Fruit fly (Drosophila melanogaster) whole organism, embryonic: ENCODE data around the gene Sec61alpha.
A peak's percentile ranks its signal among the peaks of the same experiment; 100 is the strongest.

Experiments used
- Abd-B ChIP-seq: fragments of 200-800 bp; sonication (Bioruptor generic); optimal IDR thresholded peaks from 2 replicates; lab custom pipeline; 2018; ENCODE audit warnings: missing biosample characterization, mild to moderate bottlenecking, missing genetic modification characterization, moderate library complexity
- Adf1 ChIP-seq: fragments of 200-800 bp; sonication (Bioruptor generic); IDR thresholded peaks from 2 replicates; pipeline ENCODE4 v1.3.6; 2022; ENCODE audit warnings: missing biosample characterization, missing genetic modification characterization
- Aef1 ChIP-seq: fragments of 200-800 bp; sonication (Bioruptor generic); IDR thresholded peaks from 3 replicates; pipeline ENCODE4 v1.3.6; 2022; ENCODE audit warnings: missing biosample characterization, missing genetic modification characterization
- B-H2 ChIP-seq: fragments of 200-800 bp; sonication (Bioruptor generic); optimal IDR thresholded peaks from 2 replicates; lab custom pipeline; 2018; ENCODE audit warnings: missing biosample characterization, mild to moderate bottlenecking, missing genetic modification characterization
- BEAF-32 ChIP-seq: fragments of 200-800 bp; sonication (Bioruptor generic); optimal IDR thresholded peaks from 3 replicates; lab custom pipeline; 2017; ENCODE audit warnings: missing biosample characterization, missing genetic modification characterization, mild to moderate bottlenecking, moderate library complexity, missing genetic modification reagents
- CG1024 ChIP-seq: fragments of 200-800 bp; sonication (Bioruptor generic); IDR thresholded peaks from 2 replicates; pipeline ENCODE4 v1.3.6; 2022; ENCODE audit warnings: missing biosample characterization, missing genetic modification characterization
- CG10543 ChIP-seq: fragments of 200-800 bp; sonication (Bioruptor generic); optimal IDR thresholded peaks from 3 replicates; lab custom pipeline; 2017; ENCODE audit warnings: missing biosample characterization, mild to moderate bottlenecking, missing genetic modification characterization, moderate library complexity
- CG10959 ChIP-seq: fragments of 200-800 bp; sonication (Bioruptor generic); IDR thresholded peaks from 2 replicates; pipeline ENCODE4 v1.3.6; 2022; ENCODE audit warnings: missing biosample characterization, missing genetic modification characterization
- CG10979 ChIP-seq: fragments of 200-800 bp; sonication (Bioruptor generic); optimal IDR thresholded peaks from 2 replicates; lab custom pipeline; 2018; ENCODE audit warnings: missing biosample characterization, mild to moderate bottlenecking, missing genetic modification characterization, moderate library complexity
- CG13296 ChIP-seq: fragments of 200-800 bp; sonication (Bioruptor generic); optimal IDR thresholded peaks from 3 replicates; lab custom pipeline; 2018; ENCODE audit warnings: missing biosample characterization, mild to moderate bottlenecking, missing genetic modification characterization
- CG14441 ChIP-seq: fragments of 200-800 bp; sonication (Bioruptor generic); IDR thresholded peaks from 2 replicates; pipeline ENCODE4 v1.3.6; 2022; ENCODE audit warnings: missing biosample characterization, missing genetic modification characterization
- CG14710 ChIP-seq: fragments of 200-800 bp; sonication (Bioruptor generic); optimal IDR thresholded peaks from 3 replicates; lab custom pipeline; 2019; ENCODE audit warnings: missing biosample characterization, mild to moderate bottlenecking, missing genetic modification characterization, moderate library complexity
- CG1529 ChIP-seq: fragments of 200-800 bp; sonication (Bioruptor generic); optimal IDR thresholded peaks from 3 replicates; lab custom pipeline; 2018; ENCODE audit warnings: missing biosample characterization, missing genetic modification characterization
- CG16863 ChIP-seq: fragments of 200-800 bp; sonication (Bioruptor generic); optimal IDR thresholded peaks from 3 replicates; lab custom pipeline; 2016; ENCODE audit warnings: missing biosample characterization, missing genetic modification characterization
- CG1792 ChIP-seq: fragments of 200-800 bp; sonication (Bioruptor generic); optimal IDR thresholded peaks from 2 replicates; lab custom pipeline; 2016; ENCODE audit warnings: missing biosample characterization, missing genetic modification characterization
- CG34376 ChIP-seq: fragments of 200-800 bp; sonication (Bioruptor generic); optimal IDR thresholded peaks from 2 replicates; lab custom pipeline; 2018; ENCODE audit warnings: missing biosample characterization, mild to moderate bottlenecking, missing genetic modification characterization
- CG3995 ChIP-seq: fragments of 200-800 bp; sonication (Bioruptor generic); optimal IDR thresholded peaks from 3 replicates; lab custom pipeline; 2016; ENCODE audit warnings: missing biosample characterization, missing genetic modification characterization
- CG4730 ChIP-seq: fragments of 200-800 bp; sonication (Bioruptor generic); IDR thresholded peaks from 2 replicates; pipeline ENCODE4 v1.3.6; 2022; ENCODE audit warnings: missing biosample characterization, missing genetic modification characterization
- CG6254 ChIP-seq: fragments of 200-800 bp; sonication (Bioruptor generic); optimal IDR thresholded peaks from 3 replicates; lab custom pipeline; 2017; ENCODE audit warnings: mild to moderate bottlenecking, missing biosample characterization, missing genetic modification reagents, missing genetic modification characterization
- CG6854 ChIP-seq: fragments of 200-800 bp; sonication (Bioruptor generic); optimal IDR thresholded peaks from 3 replicates; lab custom pipeline; 2017; ENCODE audit warnings: missing biosample characterization, mild to moderate bottlenecking, missing genetic modification characterization
- CG8290 ChIP-seq, 3 experiments: fragments of 200-800 bp; sonication (Bioruptor generic); optimal IDR thresholded peaks; 2 replicates each; lab custom pipeline; 2016 to 2019; ENCODE audit warnings: missing biosample characterization in 3 of 3, missing genetic modification characterization in 3 of 3, mild to moderate bottlenecking in 2 of 3, moderate library complexity in 1 of 3
- CG8478 ChIP-seq: fragments of >200 bp; optimal IDR thresholded peaks from 2 replicates; lab custom pipeline; 2018
- Dfd ChIP-seq, 2 experiments: fragments of >200 bp; optimal IDR thresholded peaks; 2 replicates each; lab custom pipeline; 2017; ENCODE audit warnings: missing biosample characterization in 2 of 2, missing genetic modification characterization in 2 of 2
- Hmr ChIP-seq: fragments of 200-800 bp; sonication (Bioruptor generic); optimal IDR thresholded peaks from 3 replicates; lab custom pipeline; 2017; ENCODE audit warnings: mild to moderate bottlenecking, missing biosample characterization, missing genetic modification reagents, missing genetic modification characterization
- Mes4 ChIP-seq: fragments of 200-800 bp; sonication (Bioruptor generic); optimal IDR thresholded peaks from 2 replicates; lab custom pipeline; 2016; ENCODE audit warnings: missing biosample characterization, missing genetic modification characterization
- NK7.1 ChIP-seq: fragments of 200-800 bp; sonication (Bioruptor generic); optimal IDR thresholded peaks from 3 replicates; lab custom pipeline; 2016; ENCODE audit warnings: missing biosample characterization, missing genetic modification characterization
- Oaz ChIP-seq: fragments of 200-800 bp; sonication (Bioruptor generic); IDR thresholded peaks from 2 replicates; pipeline ENCODE4 v1.3.6; 2022; ENCODE audit warnings: missing biosample characterization, missing genetic modification characterization
- Ssrp ChIP-seq: fragments of 200-800 bp; sonication (Bioruptor generic); optimal IDR thresholded peaks from 2 replicates; lab custom pipeline; 2018; ENCODE audit warnings: missing biosample characterization, mild to moderate bottlenecking, missing genetic modification characterization, moderate library complexity
- Taf1 ChIP-seq: fragments of 200-800 bp; sonication (Bioruptor generic); IDR thresholded peaks from 2 replicates; pipeline ENCODE4 v1.3.6; 2022; ENCODE audit warnings: missing biosample characterization, missing genetic modification characterization
- bbx ChIP-seq: fragments of 200-800 bp; sonication (Bioruptor generic); IDR thresholded peaks from 2 replicates; pipeline ENCODE4 v1.3.6; 2022; ENCODE audit warnings: missing biosample characterization, missing genetic modification characterization; ENCODE audit not compliant: partially characterized antibody
- cg ChIP-seq: fragments of 200-800 bp; sonication (Bioruptor generic); optimal IDR thresholded peaks from 3 replicates; lab custom pipeline; 2019; ENCODE audit warnings: missing biosample characterization, mild to moderate bottlenecking, missing genetic modification characterization, moderate library complexity
- crc ChIP-seq: fragments of 200-800 bp; sonication (Bioruptor generic); optimal IDR thresholded peaks from 2 replicates; lab custom pipeline; 2016; ENCODE audit warnings: missing biosample characterization, missing genetic modification characterization
- exex ChIP-seq: fragments of 200-800 bp; sonication (Bioruptor generic); optimal IDR thresholded peaks from 4 replicates; lab custom pipeline; 2018; ENCODE audit warnings: missing biosample characterization, mild to moderate bottlenecking, missing genetic modification characterization, moderate library complexity
- fd3F ChIP-seq: fragments of 200-800 bp; sonication (Bioruptor generic); optimal IDR thresholded peaks from 2 replicates; lab custom pipeline; 2018; ENCODE audit warnings: missing biosample characterization, mild to moderate bottlenecking, missing genetic modification characterization, moderate library complexity
- fru ChIP-seq: fragments of >200 bp; optimal IDR thresholded peaks from 2 replicates; lab custom pipeline; 2017
- gcm ChIP-seq: fragments of 200-800 bp; sonication (Bioruptor generic); optimal IDR thresholded peaks from 2 replicates; lab custom pipeline; 2019; ENCODE audit warnings: missing biosample characterization, mild to moderate bottlenecking, missing genetic modification characterization, moderate library complexity
- gfzf ChIP-seq: fragments of 200-800 bp; sonication (Bioruptor generic); optimal IDR thresholded peaks from 2 replicates; lab custom pipeline; 2016; ENCODE audit warnings: missing biosample characterization, mild to moderate bottlenecking, missing genetic modification characterization, moderate library complexity
- hbn ChIP-seq: fragments of 200-800 bp; sonication (Bioruptor generic); IDR thresholded peaks from 2 replicates; pipeline ENCODE4 v1.3.6; 2022; ENCODE audit warnings: missing biosample characterization, missing genetic modification characterization; ENCODE audit not compliant: partially characterized antibody
- ken ChIP-seq: fragments of 200-800 bp; sonication (Bioruptor generic); IDR thresholded peaks from 3 replicates; pipeline ENCODE4 v1.3.6; 2022; ENCODE audit warnings: missing biosample characterization, missing genetic modification characterization
- knrl ChIP-seq: fragments of 200-800 bp; sonication (Bioruptor generic); IDR thresholded peaks from 3 replicates; pipeline ENCODE4 v1.3.6; 2022; ENCODE audit warnings: missing biosample characterization, missing genetic modification characterization; ENCODE audit not compliant: partially characterized antibody
- lab ChIP-seq: fragments of 200-800 bp; sonication (Bioruptor generic); optimal IDR thresholded peaks from 3 replicates; lab custom pipeline; 2017; ENCODE audit warnings: missing biosample characterization, missing genetic modification characterization, mild to moderate bottlenecking, moderate library complexity, missing genetic modification reagents
- lmd ChIP-seq: fragments of 200-800 bp; sonication (Bioruptor generic); IDR thresholded peaks from 2 replicates; pipeline ENCODE4 v1.3.6; 2022; ENCODE audit warnings: missing biosample characterization, missing genetic modification characterization
- mld ChIP-seq: fragments of 200-800 bp; sonication (Bioruptor generic); IDR thresholded peaks from 3 replicates; pipeline ENCODE4 v1.3.6; 2022; ENCODE audit warnings: missing biosample characterization, missing genetic modification characterization; ENCODE audit not compliant: partially characterized antibody
- oc ChIP-seq: fragments of 200-800 bp; sonication (Bioruptor generic); optimal IDR thresholded peaks from 2 replicates; lab custom pipeline; 2018; ENCODE audit warnings: missing biosample characterization, mild to moderate bottlenecking, missing genetic modification characterization, moderate library complexity
- ranshi ChIP-seq: fragments of 200-800 bp; sonication (Bioruptor generic); IDR thresholded peaks from 2 replicates; pipeline ENCODE4 v1.3.6; 2022; ENCODE audit warnings: missing biosample characterization, missing genetic modification characterization
- sima ChIP-seq: fragments of 200-800 bp; sonication (Bioruptor generic); optimal IDR thresholded peaks from 2 replicates; lab custom pipeline; 2016; ENCODE audit warnings: missing biosample characterization, missing genetic modification characterization
- stc ChIP-seq: fragments of 200-800 bp; sonication (Bioruptor generic); IDR thresholded peaks from 2 replicates; pipeline ENCODE4 v1.3.6; 2022; ENCODE audit warnings: missing biosample characterization, missing genetic modification characterization
- tap ChIP-seq: fragments of 200-800 bp; optimal IDR thresholded peaks from 3 replicates; lab custom pipeline; 2019; ENCODE audit warnings: missing biosample characterization, mild to moderate bottlenecking, missing genetic modification characterization, moderate library complexity
- zen ChIP-seq: fragments of 200-800 bp; sonication (Bioruptor generic); optimal IDR thresholded peaks from 3 replicates; lab custom pipeline; 2018; ENCODE audit warnings: missing biosample characterization, mild to moderate bottlenecking, missing genetic modification characterization, moderate library complexity

The Sec61alpha gene

dm6 chr2L:6455955-6456599 is 24.3 kb downstream of the Sec61alpha start, which contains the start of gene frj (continued):
- TF ChIP-seq Dfd (GFP tag; optimal IDR thresholded peaks at IDR 0.05; lab: Kevin White, UChicago), result peak in 1 of 2 experiments; percentile 62
- TF ChIP-seq CG34376, result peak; percentile 37
- peak; percentile 10 for TF ChIP-seq exex (tag; lab: Kevin White, UChicago)
- TF ChIP-seq hbn (GFP tag; lab: Robert Waterston, UW), result 0 out of 2 replicates have a peak, but pooled peaks have one; percentile 26
- peak; percentile 79 for TF ChIP-seq CG1024 (GFP tag; lab: Robert Waterston, UW)
- peak; percentile 76 for TF ChIP-seq lmd (GFP tag; lab: Robert Waterston, UW)
- TF ChIP-seq CG13296 (GFP tag; lab: Kevin White, UChicago), result peak; percentile 4
- TF ChIP-seq Abd-B (GFP tag; lab: Kevin White, UChicago), result peak; percentile 80
- no peak for TF ChIP-seq Mes4 (GFP tag; lab: Kevin White, UChicago)
- no peak for TF ChIP-seq CG1529 (GFP tag; lab: Kevin White, UChicago)
- no peak for TF ChIP-seq mld (GFP tag; lab: Robert Waterston, UW)
- TF ChIP-seq stc, result 0 out of 2 replicates have a peak, but pooled peaks have one; percentile 5
- TF ChIP-seq fd3F, result peak; percentile 54
- TF ChIP-seq tap (tag; lab: Kevin White, UChicago), result no peak
- peak; percentile 57 for TF ChIP-seq CG16863 (GFP tag; lab: Kevin White, UChicago)
- peak; percentile 58 for TF ChIP-seq oc
- no peak for TF ChIP-seq cg (GFP tag; lab: Kevin White, UChicago)
- TF ChIP-seq gfzf (GFP tag; lab: Kevin White, UChicago), result peak; percentile 95
- TF ChIP-seq Ssrp (tag; lab: Kevin White, UChicago), result peak; percentile 61
- no peak for TF ChIP-seq NK7.1 (GFP tag; lab: Kevin White, UChicago)
- TF ChIP-seq lab (GFP tag; lab: Kevin White, UChicago), result peak; percentile 66
- TF ChIP-seq CG3995 (GFP tag; lab: Kevin White, UChicago), result peak; percentile 59
- peak; percentile 55; the same call in 1 of the 2 replicates for TF ChIP-seq ranshi
- 0 out of 2 replicates have a peak, but pooled peaks have one; percentile 41 for TF ChIP-seq Oaz
- peak; percentile 74; the same call in 2 of the 3 replicates for TF ChIP-seq ken (GFP tag; lab: Robert Waterston, UW)
- no peak for TF ChIP-seq Adf1 (GFP tag; lab: Robert Waterston, UW)
- peak; percentile 61 for TF ChIP-seq bbx
- peak; percentile 95 for TF ChIP-seq BEAF-32 (GFP tag; lab: Kevin White, UChicago)
- peak; percentile 54; the same call in 2 of the 3 replicates for TF ChIP-seq Aef1 (GFP tag; lab: Robert Waterston, UW)
- TF ChIP-seq sima (GFP tag; lab: Kevin White, UChicago), result no peak
- TF ChIP-seq B-H2 (GFP tag; lab: Kevin White, UChicago), result no peak
- peak; percentile 97 for TF ChIP-seq CG14710 (tag; lab: Kevin White, UChicago)
- TF ChIP-seq fru, result no peak
- no peak for TF ChIP-seq CG8478 (lab: Kevin White, UChicago)
- no peak for TF ChIP-seq CG6854 (GFP tag; lab: Kevin White, UChicago)
- no peak for TF ChIP-seq Taf1 (GFP tag; lab: Robert Waterston, UW)
- TF ChIP-seq CG10959 (GFP tag; lab: Robert Waterston, UW), result peak; percentile 48
- TF ChIP-seq gcm, result peak; percentile 10
- TF ChIP-seq zen (tag; lab: Kevin White, UChicago), result peak; percentile 73
- peak; percentile 76 for TF ChIP-seq CG8290 (GFP tag; optimal IDR thresholded peaks at IDR 0.05; lab: Kevin White, UChicago)
- TF ChIP-seq CG8290 (tag; optimal IDR thresholded peaks at IDR 0.05; lab: Kevin White, UChicago), result peak in 1 of 2 experiments; percentile 73
- no peak for TF ChIP-seq CG1792 (GFP tag; lab: Kevin White, UChicago)
- peak; percentile 78 for TF ChIP-seq knrl (GFP tag; lab: Robert Waterston, UW)
- TF ChIP-seq Hmr (GFP tag; lab: Kevin White, UChicago), result peak; percentile 75
- peak; percentile 29 for TF ChIP-seq crc (GFP tag; lab: Kevin White, UChicago)
- peak; percentile 41; the same call in 1 of the 2 replicates for TF ChIP-seq CG4730 (GFP tag; lab: Robert Waterston, UW)
- peak; percentile 10 for TF ChIP-seq CG6254 (GFP tag; lab: Kevin White, UChicago)
- TF ChIP-seq CG10543, result peak; percentile 6
- peak; percentile 48 for TF ChIP-seq CG10979 (tag; lab: Kevin White, UChicago)
- peak; percentile 70 for TF ChIP-seq CG14441 (GFP tag; lab: Robert Waterston, UW)
